Fruit fly (Drosophila melanogaster) whole organism, embryonic: ENCODE data around the gene CSN5.

ENCODE experiments used
- Atf-2 ChIP-seq: fragments of 200-800 bp; sonication (Bioruptor generic); optimal IDR thresholded peaks from 2 replicates; lab custom pipeline; 2016; ENCODE audit warnings: missing biosample characterization, missing genetic modification characterization
- CG1024 ChIP-seq: fragments of 200-800 bp; sonication (Bioruptor generic); IDR thresholded peaks from 2 replicates; pipeline ENCODE4 v1.3.6; 2022; ENCODE audit warnings: missing biosample characterization, missing genetic modification characterization
- CG10267 ChIP-seq: fragments of 200-800 bp; sonication (Bioruptor generic); optimal IDR thresholded peaks from 2 replicates; lab custom pipeline; 2018; ENCODE audit warnings: missing biosample characterization, mild to moderate bottlenecking, missing genetic modification characterization, moderate library complexity
- CG10565 ChIP-seq: fragments of 200-800 bp; sonication (Bioruptor generic); optimal IDR thresholded peaks from 3 replicates; lab custom pipeline; 2016; ENCODE audit warnings: missing biosample characterization, mild to moderate bottlenecking, missing genetic modification characterization
- CG11093 ChIP-seq: fragments of 200-800 bp; sonication (Bioruptor generic); IDR thresholded peaks from 3 replicates; pipeline ENCODE4 v1.3.6; 2022; ENCODE audit warnings: missing biosample characterization, missing genetic modification characterization
- CG12219 ChIP-seq: fragments of 200-800 bp; sonication (Bioruptor generic); optimal IDR thresholded peaks from 3 replicates; lab custom pipeline; 2018; ENCODE audit warnings: missing biosample characterization, mild to moderate bottlenecking, missing genetic modification characterization
- CG12942 ChIP-seq: fragments of 200-800 bp; sonication (Bioruptor generic); optimal IDR thresholded peaks from 3 replicates; lab custom pipeline; 2016; ENCODE audit warnings: missing biosample characterization, missing genetic modification characterization
- CG13624 ChIP-seq: fragments of 200-800 bp; sonication (Bioruptor generic); optimal IDR thresholded peaks from 2 replicates; lab custom pipeline; 2016; ENCODE audit warnings: missing biosample characterization, missing genetic modification characterization
- CG17829 ChIP-seq: fragments of 200-800 bp; optimal IDR thresholded peaks from 2 replicates; lab custom pipeline; 2019; ENCODE audit warnings: missing biosample characterization, mild to moderate bottlenecking, missing genetic modification characterization, moderate library complexity
- CG2120 ChIP-seq: fragments of 200-800 bp; sonication (Bioruptor generic); optimal IDR thresholded peaks from 3 replicates; lab custom pipeline; 2016; ENCODE audit warnings: missing biosample characterization, missing genetic modification characterization
- CG2202 ChIP-seq: fragments of 200-800 bp; sonication (Bioruptor generic); optimal IDR thresholded peaks from 2 replicates; lab custom pipeline; 2018; ENCODE audit warnings: missing biosample characterization, mild to moderate bottlenecking, missing genetic modification characterization
- CG32532 ChIP-seq: fragments of 200-800 bp; sonication (Bioruptor generic); IDR thresholded peaks from 2 replicates; pipeline ENCODE4 v1.3.6; 2022; ENCODE audit warnings: missing biosample characterization, missing genetic modification characterization
- CG3847 ChIP-seq: fragments of 200-800 bp; sonication (Bioruptor generic); IDR thresholded peaks from 2 replicates; pipeline ENCODE4 v1.3.6; 2022; ENCODE audit warnings: missing biosample characterization, missing genetic modification characterization
- CG4424 ChIP-seq: fragments of 200-800 bp; sonication (Bioruptor generic); optimal IDR thresholded peaks from 3 replicates; lab custom pipeline; 2016; ENCODE audit warnings: missing biosample characterization, missing genetic modification characterization
- CG6272 ChIP-seq: fragments of 200-800 bp; sonication (Bioruptor generic); IDR thresholded peaks from 2 replicates; pipeline ENCODE4 v1.3.6; 2022; ENCODE audit warnings: missing biosample characterization, missing genetic modification characterization
- CG8359 ChIP-seq: fragments of 200-800 bp; sonication (Bioruptor generic); optimal IDR thresholded peaks from 2 replicates; lab custom pipeline; 2017; ENCODE audit warnings: missing biosample characterization, mild to moderate bottlenecking, missing genetic modification characterization, borderline replicate concordance
- CG8924 ChIP-seq: fragments of 200-800 bp; optimal IDR thresholded peaks from 3 replicates; lab custom pipeline; 2019; ENCODE audit warnings: missing biosample characterization, mild to moderate bottlenecking, missing genetic modification characterization, moderate library complexity
- CG9876 ChIP-seq: fragments of 200-800 bp; sonication (Bioruptor generic); optimal IDR thresholded peaks from 2 replicates; lab custom pipeline; 2016; ENCODE audit warnings: missing biosample characterization, missing genetic modification characterization
- Dll ChIP-seq: fragments of 200-800 bp; sonication (Bioruptor generic); IDR thresholded peaks from 4 replicates; pipeline ENCODE4 v1.3.6; 2022; ENCODE audit warnings: missing biosample characterization, missing genetic modification characterization; ENCODE audit not compliant: partially characterized antibody
- ERR ChIP-seq: fragments of 200-800 bp; sonication (Bioruptor generic); optimal IDR thresholded peaks from 2 replicates; lab custom pipeline; 2016; ENCODE audit warnings: missing biosample characterization, missing genetic modification characterization
- Fer3 ChIP-seq: fragments of 200-800 bp; sonication (Bioruptor generic); optimal IDR thresholded peaks from 2 replicates; lab custom pipeline; 2018; ENCODE audit warnings: missing biosample characterization, mild to moderate bottlenecking, missing genetic modification characterization, moderate library complexity
- HmgZ ChIP-seq: fragments of 200-800 bp; sonication (Bioruptor generic); optimal IDR thresholded peaks from 2 replicates; lab custom pipeline; 2018; ENCODE audit warnings: missing biosample characterization, mild to moderate bottlenecking, missing genetic modification characterization
- Mad ChIP-seq: fragments of 200-800 bp; sonication (Bioruptor generic); optimal IDR thresholded peaks from 2 replicates; lab custom pipeline; 2016; ENCODE audit warnings: missing biosample characterization, missing genetic modification characterization
- Max ChIP-seq: fragments of 200-800 bp; sonication (Bioruptor generic); optimal IDR thresholded peaks from 2 replicates; lab custom pipeline; 2016; ENCODE audit warnings: missing biosample characterization, mild to moderate bottlenecking, missing genetic modification characterization
- Nf-YC ChIP-seq: fragments of 200-800 bp; optimal IDR thresholded peaks from 3 replicates; lab custom pipeline; 2019; ENCODE audit warnings: missing biosample characterization, mild to moderate bottlenecking, missing genetic modification characterization, moderate library complexity
- Opbp ChIP-seq: fragments of 200-800 bp; sonication (Bioruptor generic); IDR thresholded peaks from 3 replicates; pipeline ENCODE4 v1.3.6; 2022; ENCODE audit warnings: missing biosample characterization, missing genetic modification characterization; ENCODE audit not compliant: partially characterized antibody
- Sox100B ChIP-seq: fragments of 200-800 bp; sonication (Bioruptor generic); optimal IDR thresholded peaks from 3 replicates; lab custom pipeline; 2018; ENCODE audit warnings: missing biosample characterization, mild to moderate bottlenecking, missing genetic modification characterization
- Ssrp ChIP-seq: fragments of 200-800 bp; sonication (Bioruptor generic); optimal IDR thresholded peaks from 2 replicates; lab custom pipeline; 2018; ENCODE audit warnings: missing biosample characterization, mild to moderate bottlenecking, missing genetic modification characterization, moderate library complexity
- ara ChIP-seq: fragments of 200-800 bp; sonication (Bioruptor generic); IDR thresholded peaks from 2 replicates; pipeline ENCODE4 v1.3.6; 2022; ENCODE audit warnings: missing biosample characterization, missing genetic modification characterization
- cato ChIP-seq: fragments of 200-800 bp; sonication (Bioruptor generic); optimal IDR thresholded peaks from 2 replicates; lab custom pipeline; 2016; ENCODE audit warnings: missing biosample characterization, missing genetic modification characterization, borderline replicate concordance
- emc ChIP-seq: fragments of 200-800 bp; sonication (Bioruptor generic); optimal IDR thresholded peaks from 2 replicates; lab custom pipeline; 2016; ENCODE audit warnings: missing biosample characterization, missing genetic modification characterization
- en ChIP-seq: fragments of 200-800 bp; sonication (Bioruptor generic); optimal IDR thresholded peaks from 2 replicates; lab custom pipeline; 2016; ENCODE audit warnings: missing biosample characterization, missing genetic modification characterization
- fd64A ChIP-seq: fragments of 200-800 bp; sonication (Bioruptor generic); optimal IDR thresholded peaks from 3 replicates; lab custom pipeline; 2018; ENCODE audit warnings: missing biosample characterization, mild to moderate bottlenecking, missing genetic modification characterization
- fu2 ChIP-seq: fragments of 200-800 bp; sonication (Bioruptor generic); optimal IDR thresholded peaks from 2 replicates; lab custom pipeline; 2016; ENCODE audit warnings: missing biosample characterization, missing genetic modification characterization
- gsb-n ChIP-seq: fragments of 200-800 bp; sonication (Bioruptor generic); optimal IDR thresholded peaks from 3 replicates; lab custom pipeline; 2018; ENCODE audit warnings: missing biosample characterization, mild to moderate bottlenecking, missing genetic modification characterization
- gt ChIP-seq: fragments of 200-800 bp; sonication (Bioruptor generic); IDR thresholded peaks from 2 replicates; pipeline ENCODE4 v1.3.6; 2022; ENCODE audit warnings: missing biosample characterization, missing genetic modification characterization
- her ChIP-seq: fragments of 200-800 bp; sonication (Bioruptor generic); optimal IDR thresholded peaks from 2 replicates; lab custom pipeline; 2016; ENCODE audit warnings: missing biosample characterization, missing genetic modification characterization
- hkb ChIP-seq, 2 experiments: fragments of 200-800 bp in 1 of 2; fragments of >200 bp in 1 of 2; sonication (Bioruptor generic) in 1 of 2; IDR thresholded peaks in 1 of 2; optimal IDR thresholded peaks in 1 of 2; 2 replicates each; pipeline versions ENCODE4 v1.3.6 to Lab custom; 2017 to 2022; ENCODE audit warnings: missing biosample characterization in 1 of 2, missing genetic modification characterization in 1 of 2
- jing ChIP-seq: fragments of 200-800 bp; sonication (Bioruptor generic); optimal IDR thresholded peaks from 2 replicates; lab custom pipeline; 2018; ENCODE audit warnings: missing biosample characterization, mild to moderate bottlenecking, missing genetic modification characterization
- lilli ChIP-seq: fragments of 200-800 bp; sonication (Bioruptor generic); optimal IDR thresholded peaks from 3 replicates; lab custom pipeline; 2016; ENCODE audit warnings: missing biosample characterization, missing genetic modification characterization
- psq ChIP-seq: fragments of 200-800 bp; sonication (Bioruptor generic); optimal IDR thresholded peaks from 2 replicates; lab custom pipeline; 2017; ENCODE audit warnings: missing biosample characterization, missing genetic modification characterization
- ro ChIP-seq: fragments of 200-800 bp; sonication (Bioruptor generic); IDR thresholded peaks from 2 replicates; pipeline ENCODE4 v1.3.6; 2022; ENCODE audit warnings: missing biosample characterization, missing genetic modification characterization
- run ChIP-seq: fragments of 200-800 bp; sonication (Bioruptor generic); optimal IDR thresholded peaks from 3 replicates; lab custom pipeline; 2018; ENCODE audit warnings: missing biosample characterization, mild to moderate bottlenecking, missing genetic modification characterization
- schlank ChIP-seq: fragments of 200-800 bp; sonication (Bioruptor generic); optimal IDR thresholded peaks from 2 replicates; lab custom pipeline; 2018; ENCODE audit warnings: missing biosample characterization, mild to moderate bottlenecking, missing genetic modification characterization
- sd ChIP-seq: fragments of 200-800 bp; sonication (Bioruptor generic); optimal IDR thresholded peaks from 3 replicates; lab custom pipeline; 2018; ENCODE audit warnings: missing biosample characterization, mild to moderate bottlenecking, missing genetic modification characterization, moderate library complexity
- seq ChIP-seq: fragments of 200-800 bp; sonication (Bioruptor generic); IDR thresholded peaks from 2 replicates; pipeline ENCODE4 v1.3.6; 2022; ENCODE audit warnings: missing biosample characterization, missing genetic modification characterization
- slp2 ChIP-seq: fragments of 200-800 bp; sonication (Bioruptor generic); optimal IDR thresholded peaks from 2 replicates; lab custom pipeline; 2016; ENCODE audit warnings: missing biosample characterization, missing genetic modification characterization
- stc ChIP-seq: fragments of 200-800 bp; sonication (Bioruptor generic); IDR thresholded peaks from 2 replicates; pipeline ENCODE4 v1.3.6; 2022; ENCODE audit warnings: missing biosample characterization, missing genetic modification characterization
- vnd ChIP-seq: fragments of 200-800 bp; sonication (Bioruptor generic); IDR thresholded peaks from 3 replicates; pipeline ENCODE4 v1.3.6; 2022; ENCODE audit warnings: missing biosample characterization, missing genetic modification characterization; ENCODE audit not compliant: partially characterized antibody

The CSN5 gene

dm6 chr3R:16448378-16449134, 21.3 kb upstream of the CSN5 start (continued):
- no peak for TF ChIP-seq hkb (optimal IDR thresholded peaks at IDR 0.05; lab: Kevin White, UChicago)
- TF ChIP-seq hkb (GFP tag; IDR thresholded peaks at IDR 0.05; lab: Robert Waterston, UW), result peak; percentile 79
- TF ChIP-seq CG17829, result no peak
- TF ChIP-seq CG9876 (GFP tag; lab: Kevin White, UChicago), result peak; percentile 62
- TF ChIP-seq CG3847 (GFP tag; lab: Robert Waterston, UW), result peak; percentile 58
- TF ChIP-seq CG32532 (GFP tag; lab: Robert Waterston, UW), result peak; percentile 79
- TF ChIP-seq CG4424, result no peak
- TF ChIP-seq Atf-2, result peak; percentile 40
- no peak for TF ChIP-seq Dll (GFP tag; lab: Robert Waterston, UW)
- TF ChIP-seq CG1024 (GFP tag; lab: Robert Waterston, UW), result peak; percentile 78
- peak; percentile 49 for TF ChIP-seq CG10267
- TF ChIP-seq ara (GFP tag; lab: Robert Waterston, UW), result peak; percentile 93
- peak; percentile 66 for TF ChIP-seq CG12942 (GFP tag; lab: Kevin White, UChicago)
- no peak for TF ChIP-seq Max
- TF ChIP-seq gt, result peak; percentile 76
- TF ChIP-seq run (tag; lab: Kevin White, UChicago), result peak; percentile 35
- peak; percentile 75 for TF ChIP-seq Ssrp (tag; lab: Kevin White, UChicago)
- peak; percentile 56 for TF ChIP-seq lilli (GFP tag; lab: Kevin White, UChicago)
- peak; percentile 58 for TF ChIP-seq cato
- TF ChIP-seq ERR (GFP tag; lab: Kevin White, UChicago), result peak; percentile 46
- peak; percentile 68 for TF ChIP-seq Mad
- TF ChIP-seq CG10565 (GFP tag; lab: Kevin White, UChicago), result peak; percentile 24
- TF ChIP-seq psq (GFP tag; lab: Kevin White, UChicago), result no peak
- TF ChIP-seq Nf-YC, result no peak
- TF ChIP-seq sd, result peak; percentile 59
- TF ChIP-seq en (GFP tag; lab: Kevin White, UChicago), result peak; percentile 63
- peak; percentile 74 for TF ChIP-seq CG6272
- TF ChIP-seq CG8359 (GFP tag; lab: Kevin White, UChicago), result peak; percentile 48
- TF ChIP-seq CG8924 (tag; lab: Kevin White, UChicago), result peak; percentile 43
- TF ChIP-seq slp2, result peak; percentile 37
- peak; percentile 75 for TF ChIP-seq Fer3
- TF ChIP-seq schlank (tag; lab: Kevin White, UChicago), result peak; percentile 59
- peak; percentile 68 for TF ChIP-seq CG2202 (tag; lab: Kevin White, UChicago)
- peak; percentile 17 for TF ChIP-seq CG13624 (GFP tag; lab: Kevin White, UChicago)
- TF ChIP-seq vnd (GFP tag; lab: Robert Waterston, UW), result no peak
- TF ChIP-seq emc, result peak; percentile 47
- peak; percentile 12 for TF ChIP-seq ro
- TF ChIP-seq HmgZ, result peak; percentile 73
- peak; percentile 78 for TF ChIP-seq gsb-n (tag; lab: Kevin White, UChicago)
- no peak for TF ChIP-seq Opbp (GFP tag; lab: Robert Waterston, UW)
- TF ChIP-seq CG2120 (GFP tag; lab: Kevin White, UChicago), result peak; percentile 69
- peak; percentile 20 for TF ChIP-seq fu2 (GFP tag; lab: Kevin White, UChicago)
- peak; percentile 47 for TF ChIP-seq fd64A (GFP tag; lab: Kevin White, UChicago)
- TF ChIP-seq stc (GFP tag; lab: Robert Waterston, UW), result peak; percentile 63
- TF ChIP-seq Sox100B (GFP tag; lab: Kevin White, UChicago), result no peak
- peak; percentile 30 for TF ChIP-seq CG11093 (GFP tag; lab: Robert Waterston, UW)
- peak; percentile 81 for TF ChIP-seq jing
- TF ChIP-seq her (GFP tag; lab: Kevin White, UChicago), result peak; percentile 57
- peak; percentile 84 for TF ChIP-seq CG12219 (GFP tag; lab: Kevin White, UChicago)
- TF ChIP-seq seq (GFP tag; lab: Robert Waterston, UW), result no peak; the same call in 1 of the 2 replicates
